Fruit fly (Drosophila melanogaster) whole organism, prepupa: ENCODE measurements around the gene Hap40.

Source experiments
- CG10669 ChIP-seq: fragments of 200-800 bp; sonication (Bioruptor generic); optimal IDR thresholded peaks from 3 replicates; lab custom pipeline; 2018; ENCODE audit warnings: missing biosample characterization, mild to moderate bottlenecking, missing genetic modification characterization, moderate library complexity
- CG34406 ChIP-seq: fragments of 200-800 bp; sonication (Bioruptor generic); optimal IDR thresholded peaks from 3 replicates; lab custom pipeline; 2016; ENCODE audit warnings: missing biosample characterization, missing genetic modification characterization
- CG3919 ChIP-seq: fragments of 200-800 bp; sonication (Bioruptor generic); optimal IDR thresholded peaks from 3 replicates; lab custom pipeline; 2016; ENCODE audit warnings: missing biosample characterization, missing genetic modification characterization
- OdsH ChIP-seq: fragments of 200-800 bp; sonication (Bioruptor generic); optimal IDR thresholded peaks from 3 replicates; lab custom pipeline; 2016; ENCODE audit warnings: missing biosample characterization, missing genetic modification characterization
- acj6 ChIP-seq: fragments of 200-800 bp; sonication (Bioruptor generic); optimal IDR thresholded peaks from 3 replicates; lab custom pipeline; 2016; ENCODE audit warnings: missing biosample characterization, missing genetic modification characterization

DNA sequence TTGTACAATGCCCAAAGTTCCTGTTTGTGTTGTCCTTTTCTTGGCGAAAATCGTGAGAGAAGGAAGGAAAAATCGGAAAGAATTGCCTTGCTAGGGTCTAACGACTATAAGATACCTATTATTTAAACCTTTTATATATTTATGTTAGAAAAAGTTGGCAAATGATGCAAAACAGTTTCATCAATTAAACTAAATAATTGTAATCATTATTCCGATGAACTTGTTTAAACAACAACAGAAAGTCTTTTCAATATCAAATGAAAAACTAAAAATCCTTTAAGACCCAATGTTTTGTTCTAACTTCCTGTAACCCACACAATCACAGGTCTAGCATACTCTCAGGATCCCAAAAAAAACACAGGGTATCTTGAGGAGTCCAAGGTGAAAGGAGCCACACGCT is 29.6 kb upstream of the Hap40 start:
- TF ChIP-seq CG10669 (GFP tag; lab: Kevin White, UChicago): no peak
- no peak for TF ChIP-seq CG34406 (GFP tag; lab: Kevin White, UChicago)
- no peak for TF ChIP-seq OdsH (GFP tag; lab: Kevin White, UChicago)
- TF ChIP-seq acj6 (GFP tag; lab: Kevin White, UChicago): no peak
- TF ChIP-seq CG3919 (GFP tag; lab: Kevin White, UChicago): no peak
